Worm (Caenorhabditis elegans) whole organism, L2 larva: Measurements from ENCODE around the gene col-87.

Experiments
- C34F6.9 ChIP-seq: fragments of 150-350 bp; optimal IDR thresholded peaks from 2 replicates; lab custom pipeline; 2014; ENCODE audit warnings: missing biosample characterization, missing genetic modification characterization
- F13H6.1 ChIP-seq: sonication (generic microtip); optimal IDR thresholded peaks from 2 replicates; lab custom pipeline; 2016; ENCODE audit warnings: missing genetic modification characterization, missing compliant biosample characterization
- Y55F3AM.14 ChIP-seq: fragments of 200-800 bp; sonication (Bioruptor generic); optimal IDR thresholded peaks from 2 replicates; lab custom pipeline; 2018; ENCODE audit warnings: mild to moderate bottlenecking, missing genetic modification characterization, missing compliant biosample characterization
- ZK546.5 ChIP-seq: sonication (generic microtip); optimal IDR thresholded peaks from 2 replicates; lab custom pipeline; 2017; ENCODE audit warnings: missing biosample characterization, missing genetic modification characterization
- alr-1 ChIP-seq: fragments of 150-350 bp; optimal IDR thresholded peaks from 2 replicates; lab custom pipeline; 2014; ENCODE audit warnings: missing biosample characterization, missing genetic modification characterization
- aly-2 ChIP-seq: fragments of 150-350 bp; optimal IDR thresholded peaks from 2 replicates; lab custom pipeline; 2014; ENCODE audit warnings: missing biosample characterization, missing genetic modification characterization
- ama-1 ChIP-seq: fragments of 150-350 bp; optimal IDR thresholded peaks from 2 replicates; lab custom pipeline; 2018; ENCODE audit warnings: inconsistent platforms
- blmp-1 ChIP-seq: sonication (generic microtip); optimal IDR thresholded peaks from 2 replicates; lab custom pipeline; 2017; ENCODE audit warnings: missing genetic modification characterization, mild to moderate bottlenecking, missing compliant biosample characterization, antibody characterized with exemption, moderate library complexity; ENCODE audit not compliant: insufficient read depth
- ceh-16 ChIP-seq: fragments of 150-350 bp; optimal IDR thresholded peaks from 2 replicates; lab custom pipeline; 2014; ENCODE audit warnings: missing biosample characterization, missing genetic modification characterization
- ceh-82 ChIP-seq: fragments of 150-350 bp; optimal IDR thresholded peaks from 2 replicates; lab custom pipeline; 2014; ENCODE audit warnings: missing biosample characterization, missing genetic modification characterization
- crh-2 ChIP-seq: sonication (generic microtip); optimal IDR thresholded peaks from 2 replicates; lab custom pipeline; 2017; ENCODE audit warnings: missing biosample characterization, missing genetic modification characterization
- dmd-4 ChIP-seq: sonication (generic microtip); optimal IDR thresholded peaks from 2 replicates; lab custom pipeline; 2017; ENCODE audit warnings: missing biosample characterization, missing genetic modification characterization
- egl-27 ChIP-seq: sonication (generic microtip); optimal IDR thresholded peaks from 3 replicates; lab custom pipeline; 2017; ENCODE audit warnings: missing biosample characterization, missing genetic modification reagents, missing genetic modification characterization
- elt-1 ChIP-seq: fragments of 150-350 bp; optimal IDR thresholded peaks from 2 replicates; lab custom pipeline; 2014; ENCODE audit warnings: missing biosample characterization, missing genetic modification characterization
- elt-3 ChIP-seq: sonication (generic microtip); optimal IDR thresholded peaks from 2 replicates; lab custom pipeline; 2017; ENCODE audit warnings: missing biosample characterization, missing genetic modification characterization
- fos-1 ChIP-seq: fragments of 150-350 bp; optimal IDR thresholded peaks from 2 replicates; lab custom pipeline; 2014; ENCODE audit warnings: missing biosample characterization, missing genetic modification characterization
- gmeb-1 ChIP-seq: fragments of 150-350 bp; optimal IDR thresholded peaks from 2 replicates; lab custom pipeline; 2014; ENCODE audit warnings: missing biosample characterization, missing genetic modification characterization
- lin-13 ChIP-seq: fragments of 150-350 bp; optimal IDR thresholded peaks from 2 replicates; lab custom pipeline; 2014; ENCODE audit warnings: missing biosample characterization, missing genetic modification reagents, missing genetic modification characterization
- lin-39 ChIP-seq: fragments of 150-350 bp; optimal IDR thresholded peaks from 2 replicates; lab custom pipeline; 2014; ENCODE audit warnings: missing biosample characterization, missing genetic modification reagents, missing genetic modification characterization
- lsy-2 ChIP-seq, 2 experiments: fragments of 150-350 bp in 1 of 2; sonication (generic microtip) in 1 of 2; optimal IDR thresholded peaks; 2 replicates each; lab custom pipeline; 2014 to 2017; ENCODE audit warnings: missing biosample characterization in 2 of 2, missing genetic modification characterization in 2 of 2
- mab-5 ChIP-seq: fragments of 150-350 bp; optimal IDR thresholded peaks from 2 replicates; lab custom pipeline; 2014; ENCODE audit warnings: missing biosample characterization, missing genetic modification characterization
- mbf-1 ChIP-seq: sonication (generic microtip); optimal IDR thresholded peaks from 2 replicates; lab custom pipeline; 2017; ENCODE audit warnings: missing biosample characterization, missing genetic modification characterization
- nhr-10 ChIP-seq: sonication (generic microtip); optimal IDR thresholded peaks from 2 replicates; lab custom pipeline; 2017; ENCODE audit warnings: missing biosample characterization, missing genetic modification characterization
- nhr-11 ChIP-seq: fragments of 150-350 bp; optimal IDR thresholded peaks from 2 replicates; lab custom pipeline; 2014; ENCODE audit warnings: missing biosample characterization, missing genetic modification characterization
- nhr-12 ChIP-seq: fragments of 150-350 bp; optimal IDR thresholded peaks from 2 replicates; lab custom pipeline; 2014; ENCODE audit warnings: missing biosample characterization, missing genetic modification characterization
- nhr-129 ChIP-seq: fragments of 150-350 bp; optimal IDR thresholded peaks from 2 replicates; lab custom pipeline; 2014; ENCODE audit warnings: missing biosample characterization, missing genetic modification characterization
- nhr-21 ChIP-seq: fragments of 150-350 bp; optimal IDR thresholded peaks from 2 replicates; lab custom pipeline; 2014; ENCODE audit warnings: missing biosample characterization, missing genetic modification characterization
- nhr-237 ChIP-seq: fragments of 150-350 bp; optimal IDR thresholded peaks from 2 replicates; lab custom pipeline; 2014; ENCODE audit warnings: missing biosample characterization, missing genetic modification characterization
- peb-1 ChIP-seq: fragments of 150-350 bp; optimal IDR thresholded peaks from 2 replicates; lab custom pipeline; 2014; ENCODE audit warnings: missing biosample characterization, missing genetic modification characterization
- sem-4 ChIP-seq: fragments of 150-350 bp; optimal IDR thresholded peaks from 2 replicates; lab custom pipeline; 2014; ENCODE audit warnings: missing biosample characterization, missing genetic modification reagents, missing genetic modification characterization
- skn-1 ChIP-seq: sonication (generic microtip); optimal IDR thresholded peaks from 2 replicates; lab custom pipeline; 2017; ENCODE audit warnings: missing biosample characterization, missing genetic modification characterization
- sma-3 ChIP-seq: sonication (generic microtip); optimal IDR thresholded peaks from 2 replicates; lab custom pipeline; 2016; ENCODE audit warnings: missing genetic modification reagents, missing genetic modification characterization, missing compliant biosample characterization
- sma-9 ChIP-seq, 2 experiments: fragments of 150-350 bp in 1 of 2; sonication (generic microtip) in 1 of 2; optimal IDR thresholded peaks; 2 replicates each; lab custom pipeline; 2014 to 2016; ENCODE audit warnings: missing genetic modification characterization in 2 of 2, mild to moderate bottlenecking in 1 of 2, missing biosample characterization in 1 of 2, missing compliant biosample characterization in 1 of 2, missing genetic modification reagents in 1 of 2, moderate library complexity in 1 of 2
- snpc-4 ChIP-seq: fragments of 150-350 bp; optimal IDR thresholded peaks from 2 replicates; lab custom pipeline; 2014; ENCODE audit warnings: missing biosample characterization, missing genetic modification characterization
- unc-39 ChIP-seq: fragments of 150-350 bp; optimal IDR thresholded peaks from 2 replicates; lab custom pipeline; 2014; ENCODE audit warnings: missing biosample characterization, missing genetic modification characterization
- unc-55 ChIP-seq: fragments of 150-350 bp; sonication (generic microtip); optimal IDR thresholded peaks from 3 replicates; lab custom pipeline; 2014; ENCODE audit warnings: missing biosample characterization, missing genetic modification reagents, missing genetic modification characterization
- unc-62 ChIP-seq: fragments of 150-350 bp; optimal IDR thresholded peaks from 2 replicates; lab custom pipeline; 2014; ENCODE audit warnings: missing biosample characterization, missing genetic modification reagents, missing genetic modification characterization
- zag-1 ChIP-seq: fragments of 150-350 bp; optimal IDR thresholded peaks from 2 replicates; lab custom pipeline; 2014; ENCODE audit warnings: missing biosample characterization, missing genetic modification characterization
- ztf-11 ChIP-seq: sonication (generic microtip); optimal IDR thresholded peaks from 2 replicates; lab custom pipeline; 2017; ENCODE audit warnings: missing biosample characterization, missing genetic modification characterization
- ztf-4 ChIP-seq: fragments of 150-350 bp; optimal IDR thresholded peaks from 2 replicates; lab custom pipeline; 2014; ENCODE audit warnings: missing biosample characterization, missing genetic modification characterization

col-87 gene

ce11 chrII:14059767-14060166, 34.7 kb downstream of the col-87 start, which contains the start of gene rpb-11 (continued):
- TF ChIP-seq ceh-16 (peak; percentile 85), unc-55 (peak; percentile 97), C34F6.9 (peak; percentile 96), mab-5 (tag; lab: Kevin White, UChicago) (peak; percentile 94), sma-3 (GFP tag; lab: Kevin White, UChicago) (peak; percentile 95), mbf-1 (tag; lab: Kevin White, UChicago) (no peak)

- TF ChIP-seq nhr-21 (tag; lab: Kevin White, UChicago) = no peak
- TF ChIP-seq sma-9 (GFP tag; optimal IDR thresholded peaks at IDR 0.05; lab: Kevin White, UChicago) = peak; percentile 2
- no peak for TF ChIP-seq sma-9 (tag; optimal IDR thresholded peaks at IDR 0.05; lab: Kevin White, UChicago)
- TF ChIP-seq snpc-4 (tag; lab: Kevin White, UChicago) = no peak
- no peak for TF ChIP-seq mab-5 (tag; lab: Kevin White, UChicago)
- no peak for TF ChIP-seq C34F6.9
- TF ChIP-seq fos-1 (tag; lab: Kevin White, UChicago) = peak; percentile 88
These were observed 38.8 kb downstream of the col-87 start for ce11 chrII:14055717-14056116.

- TF ChIP-seq Y55F3AM.14 (GFP tag; lab: Kevin White, UChicago) (no peak), ztf-4 (tag; lab: Kevin White, UChicago) (no peak), lsy-2 (tag; optimal IDR thresholded peaks at IDR 0.05; lab: Kevin White, UChicago) (no peak), sma-9 (GFP tag; optimal IDR thresholded peaks at IDR 0.05; lab: Kevin White, UChicago) (no peak), sma-9 (tag; optimal IDR thresholded peaks at IDR 0.05; lab: Kevin White, UChicago) (no peak), nhr-129 (tag; lab: Kevin White, UChicago) (no peak), crh-2 (tag; lab: Kevin White, UChicago) (no peak), dmd-4 (tag; lab: Kevin White, UChicago) (no peak), snpc-4 (tag; lab: Kevin White, UChicago) (no peak), ztf-11 (tag; lab: Kevin White, UChicago) (no peak), egl-27 (tag; lab: Kevin White, UChicago) (no peak), nhr-237 (tag; lab: Kevin White, UChicago) (no peak)
These were observed 41.3 kb downstream of the col-87 start for ce11 chrII:14053141-14053540.

- no peak for TF ChIP-seq aly-2 (tag; lab: Kevin White, UChicago)
- no peak for TF ChIP-seq egl-27 (tag; lab: Kevin White, UChicago)
- no peak for TF ChIP-seq ceh-82
- TF ChIP-seq elt-1 = no peak
- TF ChIP-seq sma-3 (GFP tag; lab: Kevin White, UChicago) = no peak
- TF ChIP-seq F13H6.1 (tag; lab: Kevin White, UChicago) = no peak
- no peak for TF ChIP-seq C34F6.9
These were observed 42.3 kb downstream of the col-87 start, which contains the start of gene daf-5 for ce11 chrII:14052204-14052603. Gene daf-5, minus strand, starts transcription at chrII:14052304.

- TF ChIP-seq blmp-1 (tag; lab: Kevin White, UChicago) (no peak), nhr-21 (tag; lab: Kevin White, UChicago) (peak; percentile 7), ceh-82 (no peak), fos-1 (tag; lab: Kevin White, UChicago) (peak; percentile 51), nhr-12 (tag; lab: Kevin White, UChicago) (no peak), snpc-4 (tag; lab: Kevin White, UChicago) (peak; percentile 35)
These were observed 43.0 kb downstream of the col-87 start for ce11 chrII:14051474-14051934.

- no peak for TF ChIP-seq Y55F3AM.14 (GFP tag; lab: Kevin White, UChicago)
- no peak for TF ChIP-seq lin-39 (tag; lab: Kevin White, UChicago)
- TF ChIP-seq nhr-10 = no peak
- TF ChIP-seq elt-3 = no peak
- TF ChIP-seq gmeb-1 (tag; lab: Kevin White, UChicago) = peak; percentile 58
- no peak for TF ChIP-seq elt-1
- TF ChIP-seq ZK546.5 (tag; lab: Kevin White, UChicago) = no peak
- peak; percentile 53 for TF ChIP-seq crh-2 (tag; lab: Kevin White, UChicago)
- TF ChIP-seq sem-4 (tag; lab: Kevin White, UChicago) = no peak
- no peak for TF ChIP-seq nhr-237 (tag; lab: Kevin White, UChicago)
- peak; percentile 84 for TF ChIP-seq F13H6.1 (tag; lab: Kevin White, UChicago)
- no peak for TF ChIP-seq unc-55
- peak; percentile 47 for TF ChIP-seq ceh-16
- peak; percentile 51 for TF ChIP-seq blmp-1 (tag; lab: Kevin White, UChicago)
- no peak for TF ChIP-seq unc-62 (GFP tag; lab: Kevin White, UChicago)
- no peak for TF ChIP-seq ama-1 (lab: Kevin White, UChicago)
- TF ChIP-seq egl-27 (tag; lab: Kevin White, UChicago) = peak; percentile 56
- no peak for TF ChIP-seq peb-1 (tag; lab: Kevin White, UChicago)
- peak; percentile 54 for TF ChIP-seq C34F6.9
- TF ChIP-seq skn-1 (tag; lab: Kevin White, UChicago) = no peak
- TF ChIP-seq nhr-11 = no peak
- no peak for TF ChIP-seq zag-1
- no peak for TF ChIP-seq alr-1 (tag; lab: Kevin White, UChicago)
- no peak for TF ChIP-seq ceh-82
- peak; percentile 56 for TF ChIP-seq lin-13 (GFP tag; lab: Kevin White, UChicago)
- peak; percentile 62 for TF ChIP-seq nhr-21 (tag; lab: Kevin White, UChicago)
- no peak for TF ChIP-seq nhr-12 (tag; lab: Kevin White, UChicago)
- TF ChIP-seq unc-39 (tag; lab: Kevin White, UChicago) = no peak
- TF ChIP-seq ztf-11 (tag; lab: Kevin White, UChicago) = no peak
- no peak for TF ChIP-seq dmd-4 (tag; lab: Kevin White, UChicago)
These were observed 44.0 kb downstream of the col-87 start for ce11 chrII:14050506-14050905.
